Worm (Caenorhabditis elegans) whole organism, young adult: ENCODE results near the gene clec-251.

Source experiments
- B0019.2 ChIP-seq: fragments of 200-800 bp; sonication (Bioruptor generic); conservative IDR thresholded peaks from 2 replicates; pipeline ENCODE4 v1.3.6; 2022; ENCODE audit warnings: missing genetic modification reagents, missing genetic modification characterization, missing compliant biosample characterization
- F39B2.1 ChIP-seq: fragments of 200-800 bp; sonication (Bioruptor generic); IDR thresholded peaks from 2 replicates; pipeline ENCODE4 v1.3.6; 2022; ENCODE audit warnings: missing genetic modification reagents, missing genetic modification characterization, missing compliant biosample characterization
- ama-1 ChIP-seq, 3 experiments: fragments of 150-350 bp in 1 of 3; sonication (generic microtip) in 2 of 3; optimal IDR thresholded peaks; 2 replicates each; lab custom pipeline; 2014 to 2018; ENCODE audit warnings: missing biosample characterization in 2 of 3, missing genetic modification characterization in 2 of 3, missing genetic modification reagents in 2 of 3
- aptf-2 ChIP-seq: fragments of 200-800 bp; sonication (Bioruptor generic); conservative IDR thresholded peaks from 2 replicates; pipeline ENCODE4 v1.3.6; 2022; ENCODE audit warnings: missing genetic modification reagents, missing genetic modification characterization, missing compliant biosample characterization
- nfya-1 ChIP-seq: sonication (generic microtip); optimal IDR thresholded peaks from 2 replicates; lab custom pipeline; 2017; ENCODE audit warnings: antibody characterized with exemption, missing compliant biosample characterization, missing genetic modification characterization, borderline replicate concordance; ENCODE audit not compliant: insufficient read depth
- nhr-27 ChIP-seq: fragments of 200-800 bp; sonication (Bioruptor generic); optimal IDR thresholded peaks from 2 replicates; lab custom pipeline; 2018; ENCODE audit warnings: mild to moderate bottlenecking, missing genetic modification characterization, moderate library complexity, missing compliant biosample characterization
- snpc-3.4 ChIP-seq: sonication (generic microtip); optimal IDR thresholded peaks from 2 replicates; lab custom pipeline; 2017; ENCODE audit warnings: missing genetic modification characterization, mild to moderate bottlenecking, missing compliant biosample characterization, antibody characterized with exemption, moderate library complexity, missing genotype, missing genetic modification reagents
- unc-62 ChIP-seq: fragments of 150-350 bp; optimal IDR thresholded peaks from 2 replicates; lab custom pipeline; 2014; ENCODE audit warnings: missing biosample characterization, missing genetic modification reagents, missing genetic modification characterization
- ztf-18 ChIP-seq: sonication (generic microtip); optimal IDR thresholded peaks from 2 replicates; lab custom pipeline; 2016; ENCODE audit warnings: missing genotype, mild to moderate bottlenecking, missing genetic modification characterization, missing compliant biosample characterization

DNA sequence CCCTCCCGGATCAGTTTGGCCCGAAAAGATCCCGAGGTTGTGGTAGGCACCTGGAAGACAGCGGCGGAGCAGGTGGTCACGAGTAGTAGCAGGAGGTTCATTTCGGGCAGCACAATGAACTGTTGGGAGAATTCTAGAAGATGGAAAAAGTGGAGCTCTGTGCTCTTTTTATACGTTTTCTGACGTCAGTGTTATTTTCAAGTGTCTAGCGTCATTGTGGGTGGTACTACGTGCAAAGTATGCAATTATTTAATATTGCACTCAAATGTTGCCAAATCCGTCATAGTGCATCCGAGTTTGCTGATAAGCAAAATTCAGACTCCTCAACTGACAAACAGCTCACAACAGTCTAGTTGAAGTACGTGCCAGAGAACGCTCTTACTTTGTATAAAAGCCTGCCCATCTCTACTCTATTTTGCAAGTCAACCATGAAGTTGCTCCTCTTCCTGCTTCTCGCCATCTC, 15.2 kb downstream of the clec-251 start, which contains the start of the genes asp-18 and scl-19:
- TF ChIP-seq ztf-18 (tag; lab: Kevin White, UChicago) (no peak), ama-1 (optimal IDR thresholded peaks at IDR 0.05; lab: Kevin White, UChicago) (no peak), ama-1 (GFP tag; optimal IDR thresholded peaks at IDR 0.05; lab: Kevin White, UChicago) (no peak), aptf-2 (GFP tag; lab: Robert Waterston, UW) (no peak), nfya-1 (tag; lab: Kevin White, UChicago) (no peak), B0019.2 (GFP tag; lab: Robert Waterston, UW) (no peak), unc-62 (no peak), snpc-3.4 (tag; lab: Kevin White, UChicago) (no peak), nhr-27 (tag; lab: Kevin White, UChicago) (no peak), F39B2.1 (GFP tag; lab: Robert Waterston, UW) (no peak)
